Fruit fly (Drosophila melanogaster) whole organism, wandering third instar larva: ENCODE results near the gene CG17928.

Source experiments
- Abd-B ChIP-seq: fragments of >200 bp; optimal IDR thresholded peaks from 2 replicates; lab custom pipeline; 2017; ENCODE audit warnings: missing biosample characterization, missing genetic modification characterization
- CG32264 ChIP-seq: fragments of 200-800 bp; sonication (Bioruptor generic); optimal IDR thresholded peaks from 2 replicates; lab custom pipeline; 2016; ENCODE audit warnings: missing biosample characterization, missing genetic modification characterization
- CG9705 ChIP-seq: fragments of 200-800 bp; sonication (Bioruptor generic); optimal IDR thresholded peaks from 2 replicates; lab custom pipeline; 2018; ENCODE audit warnings: missing biosample characterization, mild to moderate bottlenecking, missing genetic modification characterization
- CrebA ChIP-seq: fragments of 200-800 bp; sonication (Bioruptor generic); optimal IDR thresholded peaks from 2 replicates; lab custom pipeline; 2016; ENCODE audit warnings: missing biosample characterization, mild to moderate bottlenecking, missing genetic modification characterization, borderline replicate concordance
- Dfd ChIP-seq: fragments of >200 bp; optimal IDR thresholded peaks from 2 replicates; lab custom pipeline; 2017; ENCODE audit warnings: missing biosample characterization, missing genetic modification characterization
- Dif ChIP-seq: fragments of 200-275, 200-300 bp; sonication (Bioruptor generic); optimal IDR thresholded peaks from 2 replicates; lab custom pipeline; 2018; ENCODE audit warnings: missing biosample characterization, missing genetic modification characterization; ENCODE audit not compliant: partially characterized antibody
- GATAd ChIP-seq: sonication (Bioruptor generic); optimal IDR thresholded peaks from 2 replicates; lab custom pipeline; 2016; ENCODE audit warnings: missing biosample characterization, missing genetic modification characterization
- HLH106 ChIP-seq: fragments of 200-800 bp; optimal IDR thresholded peaks from 3 replicates; lab custom pipeline; 2019; ENCODE audit warnings: missing biosample characterization, mild to moderate bottlenecking, missing genetic modification characterization, moderate library complexity
- Hnf4 ChIP-seq: fragments of 200-800 bp; sonication (Bioruptor generic); optimal IDR thresholded peaks from 2 replicates; lab custom pipeline; 2016; ENCODE audit warnings: missing biosample characterization, mild to moderate bottlenecking, missing genetic modification characterization
- Hr78 ChIP-seq: fragments of >200 bp; optimal IDR thresholded peaks from 2 replicates; lab custom pipeline; 2017; ENCODE audit warnings: missing biosample characterization, missing genetic modification characterization
- Hr83 ChIP-seq: fragments of 200-300 bp; sonication (Bioruptor generic); optimal IDR thresholded peaks from 2 replicates; lab custom pipeline; 2016; ENCODE audit warnings: missing biosample characterization, mild to moderate bottlenecking, missing genetic modification characterization, moderate library complexity; ENCODE audit not compliant: poor library complexity, severe bottlenecking
- Jra ChIP-seq: sonication (Bioruptor generic); optimal IDR thresholded peaks from 2 replicates; lab custom pipeline; 2016; ENCODE audit warnings: missing biosample characterization, missing genetic modification characterization
- Mio ChIP-seq: sonication (Bioruptor generic); optimal IDR thresholded peaks from 2 replicates; lab custom pipeline; 2016; ENCODE audit warnings: missing biosample characterization, missing genetic modification characterization
- Myc ChIP-seq: fragments of >200 bp; optimal IDR thresholded peaks from 2 replicates; lab custom pipeline; 2017
- N ChIP-seq: fragments of >200 bp; optimal IDR thresholded peaks from 2 replicates; lab custom pipeline; 2018; ENCODE audit warnings: missing biosample characterization, missing external identifiers, missing genetic modification characterization
- OdsH ChIP-seq: fragments of 200-800 bp; sonication (Bioruptor generic); optimal IDR thresholded peaks from 2 replicates; lab custom pipeline; 2016; ENCODE audit warnings: missing biosample characterization, mild to moderate bottlenecking, missing genetic modification characterization
- Rel ChIP-seq, 2 experiments: fragments of 200-800 bp; sonication (Bioruptor generic) in 1 of 2; optimal IDR thresholded peaks; 2 replicates in 1 of 2; 3 replicates in 1 of 2; lab custom pipeline; 2016 to 2019; ENCODE audit warnings: mild to moderate bottlenecking in 2 of 2, missing biosample characterization in 2 of 2, missing genetic modification characterization in 2 of 2, moderate library complexity in 1 of 2
- Sp1 ChIP-seq: fragments of 200-800 bp; sonication (Bioruptor generic); optimal IDR thresholded peaks from 3 replicates; lab custom pipeline; 2019; ENCODE audit warnings: missing biosample characterization, mild to moderate bottlenecking, missing genetic modification characterization, moderate library complexity
- Vsx2 ChIP-seq: fragments of 200-300, 225-300 bp; sonication (Bioruptor generic); optimal IDR thresholded peaks from 2 replicates; lab custom pipeline; 2018; ENCODE audit warnings: missing biosample characterization, missing genetic modification characterization; ENCODE audit not compliant: partially characterized antibody
- br ChIP-seq: fragments of 200-800 bp; sonication (Bioruptor generic); optimal IDR thresholded peaks from 2 replicates; lab custom pipeline; 2016; ENCODE audit warnings: missing biosample characterization, missing genetic modification characterization
- brk ChIP-seq: fragments of 200-800 bp; sonication (Bioruptor generic); optimal IDR thresholded peaks from 2 replicates; lab custom pipeline; 2016; ENCODE audit warnings: missing biosample characterization, mild to moderate bottlenecking, missing genetic modification characterization
- dl ChIP-seq, 2 experiments: fragments of 175-275, 200-275 bp in 1 of 2; fragments of 200-275 bp in 1 of 2; sonication (Bioruptor generic); optimal IDR thresholded peaks; lab custom pipeline; 2018; ENCODE audit warnings: mild to moderate bottlenecking in 2 of 2, missing biosample characterization in 2 of 2, missing genetic modification characterization in 2 of 2, moderate library complexity in 2 of 2; ENCODE audit not compliant: partially characterized antibody in 2 of 2, insufficient read depth in 1 of 2
- dmrt93B ChIP-seq: fragments of 200-800 bp; sonication (Bioruptor generic); optimal IDR thresholded peaks from 2 replicates; lab custom pipeline; 2018; ENCODE audit warnings: missing biosample characterization, mild to moderate bottlenecking, missing genetic modification characterization
- dsf ChIP-seq: sonication (Bioruptor generic); optimal IDR thresholded peaks from 2 replicates; lab custom pipeline; 2016; ENCODE audit warnings: missing biosample characterization, missing genetic modification characterization, borderline replicate concordance
- ey ChIP-seq: fragments of 200-800 bp; sonication (Bioruptor generic); optimal IDR thresholded peaks from 2 replicates; lab custom pipeline; 2016; ENCODE audit warnings: missing biosample characterization, missing genetic modification characterization
- foxo ChIP-seq, 2 experiments: fragments of 200-800 bp; sonication (Bioruptor generic); optimal IDR thresholded peaks; 2 replicates in 1 of 2; 3 replicates in 1 of 2; lab custom pipeline; 2016 to 2017; ENCODE audit warnings: missing biosample characterization in 2 of 2, missing genetic modification characterization in 2 of 2
- fru ChIP-seq: fragments of 200-800 bp; sonication (Bioruptor generic); optimal IDR thresholded peaks from 3 replicates; lab custom pipeline; 2016; ENCODE audit warnings: missing biosample characterization, mild to moderate bottlenecking, missing genetic modification characterization
- h ChIP-seq: fragments of 200-800 bp; sonication (Bioruptor generic); optimal IDR thresholded peaks from 3 replicates; lab custom pipeline; 2016; ENCODE audit warnings: missing biosample characterization, mild to moderate bottlenecking, missing genetic modification characterization
- jim ChIP-seq: fragments of 175-275, 200-325 bp; sonication (Bioruptor generic); optimal IDR thresholded peaks from 2 replicates; lab custom pipeline; 2016; ENCODE audit warnings: missing biosample characterization, mild to moderate bottlenecking, missing genetic modification characterization
- lola ChIP-seq: fragments of >200 bp; optimal IDR thresholded peaks from 2 replicates; lab custom pipeline; 2017; ENCODE audit warnings: missing biosample characterization, missing genetic modification characterization
- pan ChIP-seq: fragments of >200 bp; optimal IDR thresholded peaks from 2 replicates; lab custom pipeline; 2017
- psq ChIP-seq: fragments of 200-800 bp; sonication (Bioruptor generic); optimal IDR thresholded peaks from 3 replicates; lab custom pipeline; 2017; ENCODE audit warnings: missing biosample characterization, mild to moderate bottlenecking, missing genetic modification characterization, moderate library complexity
- rgr ChIP-seq: fragments of 200-800 bp; sonication (Bioruptor generic); optimal IDR thresholded peaks from 3 replicates; lab custom pipeline; 2016; ENCODE audit warnings: missing biosample characterization, mild to moderate bottlenecking, missing genetic modification characterization
- sage ChIP-seq: fragments of 200-800 bp; sonication (Bioruptor generic); optimal IDR thresholded peaks from 2 replicates; lab custom pipeline; 2016; ENCODE audit warnings: missing biosample characterization, mild to moderate bottlenecking, missing genetic modification characterization
- sv ChIP-seq: fragments of 200-800 bp; sonication (Bioruptor generic); optimal IDR thresholded peaks from 3 replicates; lab custom pipeline; 2016; ENCODE audit warnings: missing biosample characterization, missing genetic modification characterization
- tai ChIP-seq: sonication (Bioruptor generic); optimal IDR thresholded peaks from 2 replicates; lab custom pipeline; 2016; ENCODE audit warnings: missing biosample characterization, missing genetic modification characterization
- usp ChIP-seq: fragments of >200 bp; optimal IDR thresholded peaks from 2 replicates; lab custom pipeline; 2017; ENCODE audit warnings: missing biosample characterization, missing genetic modification characterization
- woc ChIP-seq: sonication (Bioruptor generic); optimal IDR thresholded peaks from 2 replicates; lab custom pipeline; 2016; ENCODE audit warnings: missing biosample characterization, mild to moderate bottlenecking, missing genetic modification characterization

CG17928 gene

DNA sequence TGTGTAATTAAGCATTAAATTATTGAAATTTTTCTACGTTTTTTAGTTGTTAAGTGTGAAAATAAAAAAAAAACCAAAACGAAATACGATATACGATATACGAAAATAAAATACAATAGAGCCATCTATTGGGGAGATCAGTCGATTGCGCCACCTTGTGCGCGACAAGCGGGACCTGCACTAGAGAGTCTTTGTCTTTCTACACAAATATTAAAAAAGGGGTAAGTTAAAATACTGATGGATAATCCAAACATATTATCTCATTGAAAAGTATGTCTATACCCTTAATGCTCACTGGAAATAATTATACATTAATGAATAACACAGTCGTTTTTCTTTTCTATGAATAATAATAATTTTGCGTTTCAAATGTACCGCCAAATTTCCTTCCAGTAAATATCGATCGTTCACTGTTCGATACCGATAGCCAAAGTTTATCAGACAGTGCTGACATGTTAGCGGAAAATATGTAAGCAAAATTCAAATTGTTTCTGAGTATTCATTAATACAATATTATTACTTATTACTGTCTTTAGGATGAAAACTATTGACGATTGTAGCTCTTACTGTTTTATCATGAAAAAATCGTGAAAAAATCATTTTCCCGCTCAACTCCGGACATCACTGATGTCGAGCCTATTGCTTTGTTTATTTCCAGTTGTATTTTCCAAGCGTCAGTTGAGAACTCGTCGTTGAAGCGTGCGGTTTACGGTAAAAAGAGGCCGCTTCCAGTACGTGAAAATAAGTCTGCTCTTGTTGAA, 24.8 kb downstream of the CG17928 start, which contains the start of gene mdy:
Gene mdy, plus strand, starts transcription at position 672 of the 761 bp plus-strand sequence.
- TF ChIP-seq sage (GFP tag; lab: Kevin White, UChicago) = peak; percentile 54
- no peak for TF ChIP-seq Mio (GFP tag; lab: Kevin White, UChicago)
- no peak for TF ChIP-seq N (GFP tag; lab: Kevin White, UChicago)
- peak; percentile 24 for TF ChIP-seq dmrt93B (GFP tag; lab: Kevin White, UChicago)
- TF ChIP-seq dl (GFP tag; optimal IDR thresholded peaks at IDR 0.05; lab: Kevin White, UChicago; ENCODE audit: insufficient read depth in 1 of 2, partially characterized antibody in 2 of 2) = no peak
- TF ChIP-seq CrebA = peak; percentile 53
- no peak for TF ChIP-seq usp (GFP tag; lab: Kevin White, UChicago)
- TF ChIP-seq br (GFP tag; lab: Kevin White, UChicago) = peak; percentile 56
- no peak for TF ChIP-seq Abd-B (GFP tag; lab: Kevin White, UChicago)
- TF ChIP-seq Sp1 (GFP tag; lab: Kevin White, UChicago) = peak; percentile 52
- TF ChIP-seq lola (GFP tag; lab: Kevin White, UChicago) = no peak
- peak; percentile 77 for TF ChIP-seq brk (GFP tag; lab: Kevin White, UChicago)
- peak; percentile 52 for TF ChIP-seq Hr83 (GFP tag; lab: Kevin White, UChicago)
- peak; percentile 89 for TF ChIP-seq woc (GFP tag; lab: Kevin White, UChicago)
- peak; percentile 22 for TF ChIP-seq GATAd (GFP tag; lab: Kevin White, UChicago)
- peak in 1 of 2 experiments; percentile 70 for TF ChIP-seq foxo (GFP tag; optimal IDR thresholded peaks at IDR 0.05; lab: Kevin White, UChicago)
- TF ChIP-seq HLH106 (tag; lab: Kevin White, UChicago) = peak; percentile 54
- peak; percentile 44 for TF ChIP-seq CG32264
- no peak for TF ChIP-seq Dfd (GFP tag; lab: Kevin White, UChicago)
- TF ChIP-seq Hnf4 (GFP tag; lab: Kevin White, UChicago) = peak; percentile 69
- TF ChIP-seq sv (GFP tag; lab: Kevin White, UChicago) = peak; percentile 78
- peak; percentile 73 for TF ChIP-seq OdsH (GFP tag; lab: Kevin White, UChicago)
- TF ChIP-seq CG9705 (GFP tag; lab: Kevin White, UChicago) = peak; percentile 14
- TF ChIP-seq Myc = peak; percentile 96
- TF ChIP-seq fru (GFP tag; lab: Kevin White, UChicago) = peak; percentile 67
- TF ChIP-seq Rel (GFP tag; optimal IDR thresholded peaks at IDR 0.05; lab: Kevin White, UChicago) = no peak
- no peak for TF ChIP-seq Rel (tag; optimal IDR thresholded peaks at IDR 0.05; lab: Kevin White, UChicago)
- peak; percentile 41 for TF ChIP-seq psq (GFP tag; lab: Kevin White, UChicago)
- TF ChIP-seq jim (GFP tag; lab: Kevin White, UChicago) = no peak
- no peak for TF ChIP-seq Dif (GFP tag; lab: Kevin White, UChicago)
- TF ChIP-seq ey = peak; percentile 69
- no peak for TF ChIP-seq Vsx2 (GFP tag; lab: Kevin White, UChicago)
- no peak for TF ChIP-seq dsf (GFP tag; lab: Kevin White, UChicago)
- TF ChIP-seq tai (GFP tag; lab: Kevin White, UChicago) = peak; percentile 76
- no peak for TF ChIP-seq Hr78 (GFP tag; lab: Kevin White, UChicago)
- TF ChIP-seq h = peak; percentile 77
- TF ChIP-seq pan (lab: Kevin White, UChicago) = no peak
- TF ChIP-seq rgr (GFP tag; lab: Kevin White, UChicago) = peak; percentile 69
- TF ChIP-seq Jra = peak; percentile 74

DNA sequence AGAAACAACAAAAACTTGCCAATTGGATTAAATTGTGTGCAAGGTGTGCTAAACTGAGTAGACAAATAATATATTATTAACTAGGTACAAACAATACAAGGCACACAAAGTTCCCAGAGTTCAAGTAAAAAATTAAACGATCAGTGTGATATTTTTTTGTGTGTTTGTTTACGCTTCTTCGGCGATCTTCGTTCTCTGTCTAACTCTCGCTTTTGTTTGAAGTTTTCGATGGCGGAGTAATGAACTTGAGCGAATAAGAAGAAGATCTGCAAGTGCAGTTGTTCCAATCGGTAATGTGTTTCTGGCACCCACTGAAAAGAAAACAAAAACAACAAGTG, 25.4 kb downstream of the CG17928 start:
- TF ChIP-seq foxo (GFP tag; optimal IDR thresholded peaks at IDR 0.05; lab: Kevin White, UChicago) (no peak), tai (GFP tag; lab: Kevin White, UChicago) (no peak), pan (lab: Kevin White, UChicago) (no peak), brk (GFP tag; lab: Kevin White, UChicago) (no peak), CG9705 (GFP tag; lab: Kevin White, UChicago) (no peak), dl (GFP tag; optimal IDR thresholded peaks at IDR 0.05; lab: Kevin White, UChicago; ENCODE audit: insufficient read depth in 1 of 2, partially characterized antibody in 2 of 2) (no peak), Rel (GFP tag; optimal IDR thresholded peaks at IDR 0.05; lab: Kevin White, UChicago) (no peak), Rel (tag; optimal IDR thresholded peaks at IDR 0.05; lab: Kevin White, UChicago) (no peak), Hnf4 (GFP tag; lab: Kevin White, UChicago) (no peak), lola (GFP tag; lab: Kevin White, UChicago) (no peak), Jra (no peak)
